Worm (Caenorhabditis elegans) whole organism, midembryonic: ENCODE results near the gene ddo-1.

ENCODE experiments used
- cog-1 ChIP-seq: sonication (generic microtip); optimal IDR thresholded peaks from 2 replicates; lab custom pipeline; 2016; ENCODE audit warnings: missing genetic modification characterization, missing compliant biosample characterization
- tab-1 ChIP-seq: fragments of 200-800 bp; sonication (Bioruptor generic); IDR thresholded peaks from 2 replicates; pipeline ENCODE4 v1.3.6; 2022; ENCODE audit warnings: missing genetic modification characterization, missing compliant biosample characterization

- TF ChIP-seq cog-1 (tag; lab: Kevin White, UChicago) (no peak), tab-1 (GFP tag; lab: Robert Waterston, UW) (no peak)
Observed at ce11 chrV:17724704-17725103, 52.3 kb downstream of the ddo-1 start, which contains the start of gene fat-5.
